Fruit fly (Drosophila melanogaster) whole organism, pupa: Measurements from ENCODE around the gene Lcch3.

Experiments
- CG10348 ChIP-seq: fragments of 200-800 bp; sonication (Bioruptor generic); IDR thresholded peaks from 2 replicates; pipeline ENCODE4 v1.3.6; 2022; ENCODE audit warnings: missing biosample characterization, missing genetic modification characterization
- CG12605 ChIP-seq: fragments of 200-800 bp; sonication (Bioruptor generic); IDR thresholded peaks from 2 replicates; pipeline ENCODE4 v1.3.6; 2022; ENCODE audit warnings: missing biosample characterization, missing genetic modification characterization
- CG13204 ChIP-seq: fragments of 200-800 bp; sonication (Bioruptor generic); optimal IDR thresholded peaks from 2 replicates; lab custom pipeline; 2018; ENCODE audit warnings: missing biosample characterization, mild to moderate bottlenecking, missing genetic modification characterization, moderate library complexity
- CG14655 ChIP-seq: fragments of 200-800 bp; sonication (Bioruptor generic); optimal IDR thresholded peaks from 3 replicates; lab custom pipeline; 2017; ENCODE audit warnings: mild to moderate bottlenecking, missing biosample characterization, missing genetic modification reagents, missing genetic modification characterization
- CG32121 ChIP-seq: fragments of 200-800 bp; sonication (Bioruptor generic); IDR thresholded peaks from 2 replicates; pipeline ENCODE4 v1.3.6; 2022; ENCODE audit warnings: missing biosample characterization, missing genetic modification characterization
- CG34367 ChIP-seq: fragments of 200-800 bp; sonication (Bioruptor generic); optimal IDR thresholded peaks from 2 replicates; lab custom pipeline; 2018; ENCODE audit warnings: missing biosample characterization, mild to moderate bottlenecking, missing genetic modification characterization
- CG8159 ChIP-seq: fragments of 200-800 bp; sonication (Bioruptor generic); optimal IDR thresholded peaks from 3 replicates; lab custom pipeline; 2018; ENCODE audit warnings: missing biosample characterization, mild to moderate bottlenecking, missing genetic modification characterization, moderate library complexity
- CG9948 ChIP-seq: fragments of 200-800 bp; sonication (Bioruptor generic); optimal IDR thresholded peaks from 2 replicates; lab custom pipeline; 2018; ENCODE audit warnings: missing biosample characterization, mild to moderate bottlenecking, missing genetic modification characterization, moderate library complexity
- EcR ChIP-seq: fragments of 200-800 bp; sonication (Bioruptor generic); optimal IDR thresholded peaks from 3 replicates; lab custom pipeline; 2019; ENCODE audit warnings: missing biosample characterization, missing genetic modification characterization, mild to moderate bottlenecking, moderate library complexity, missing genetic modification reagents
- Ets98B ChIP-seq: fragments of 200-800 bp; sonication (Bioruptor generic); IDR thresholded peaks from 2 replicates; pipeline ENCODE4 v1.3.6; 2022; ENCODE audit warnings: missing biosample characterization, missing genetic modification characterization
- Pif1B ChIP-seq: fragments of 200-800 bp; sonication (Bioruptor generic); optimal IDR thresholded peaks from 3 replicates; lab custom pipeline; 2016; ENCODE audit warnings: missing biosample characterization, missing genetic modification characterization
- Snoo ChIP-seq: fragments of 200-800 bp; sonication (Bioruptor generic); optimal IDR thresholded peaks from 3 replicates; lab custom pipeline; 2017; ENCODE audit warnings: missing biosample characterization, mild to moderate bottlenecking, missing genetic modification characterization, inconsistent platforms
- gl ChIP-seq: fragments of 200-800 bp; sonication (Bioruptor generic); optimal IDR thresholded peaks from 2 replicates; lab custom pipeline; 2018; ENCODE audit warnings: missing biosample characterization, mild to moderate bottlenecking, missing genetic modification characterization
- rn ChIP-seq: fragments of 200-800 bp; sonication (Bioruptor generic); IDR thresholded peaks from 2 replicates; pipeline ENCODE4 v1.3.6; 2022; ENCODE audit warnings: missing biosample characterization, missing genetic modification characterization

DNA sequence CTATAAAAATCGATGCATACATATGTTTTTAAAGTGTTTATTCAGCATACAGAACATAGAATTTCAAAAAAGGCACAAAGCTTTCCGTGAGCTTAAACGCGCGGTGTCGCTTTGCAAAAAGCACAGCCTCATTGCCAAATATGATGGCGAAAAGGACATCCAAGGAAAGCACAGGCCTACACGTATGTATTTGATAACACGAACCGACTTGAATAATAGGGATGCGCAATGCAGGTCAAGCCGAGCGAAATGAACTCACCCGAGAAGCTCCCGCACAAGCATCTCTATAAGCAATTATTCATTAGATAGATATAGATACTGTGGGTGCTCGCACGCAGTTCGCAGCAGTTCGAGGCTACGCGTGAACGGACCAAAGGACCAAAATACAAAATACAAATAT, at the start of gene Lcch3:
- TF ChIP-seq CG14655 (GFP tag; lab: Kevin White, UChicago) (no peak), Ets98B (GFP tag; lab: Robert Waterston, UW) (no peak), Pif1B (no peak), CG12605 (GFP tag; lab: Robert Waterston, UW) (no peak), CG10348 (GFP tag; lab: Robert Waterston, UW) (no peak), Snoo (tag; lab: Kevin White, UChicago) (no peak), CG8159 (no peak), CG32121 (GFP tag; lab: Robert Waterston, UW) (no peak), rn (GFP tag; lab: Robert Waterston, UW) (no peak), CG13204 (GFP tag; lab: Kevin White, UChicago) (no peak), CG9948 (no peak), EcR (no peak), gl (tag; lab: Kevin White, UChicago) (no peak), CG34367 (tag; lab: Kevin White, UChicago) (no peak)
